Worm (Caenorhabditis elegans) whole organism, L2 larva: ENCODE measurements around the gene sel-7.

Experiments used
- ama-1 ChIP-seq: fragments of 150-350 bp; optimal IDR thresholded peaks from 2 replicates; lab custom pipeline; 2018; ENCODE audit warnings: inconsistent platforms
- nhr-10 ChIP-seq: sonication (generic microtip); optimal IDR thresholded peaks from 2 replicates; lab custom pipeline; 2017; ENCODE audit warnings: missing biosample characterization, missing genetic modification characterization

DNA sequence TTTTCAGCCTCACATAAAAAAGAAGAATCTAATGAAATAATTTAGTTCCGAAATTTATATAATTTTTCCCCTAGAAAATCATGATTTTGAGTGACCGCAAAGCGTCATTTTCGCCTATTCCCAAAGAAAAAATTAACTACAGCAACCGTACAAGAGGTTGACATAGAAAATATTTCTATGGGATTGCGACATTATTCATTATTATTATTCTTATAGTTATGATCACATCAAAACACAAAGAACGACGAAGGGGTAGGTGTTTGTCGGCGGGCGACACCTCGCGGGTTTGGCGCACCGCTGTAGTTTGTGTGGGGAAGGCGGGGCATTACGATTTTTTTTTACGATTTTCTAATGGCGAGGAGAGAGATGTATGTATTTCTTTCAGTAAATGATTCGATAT lies 16.0 kb downstream of the sel-7 start:
- no peak for TF ChIP-seq nhr-10 (tag; lab: Kevin White, UChicago)
- TF ChIP-seq ama-1 (lab: Kevin White, UChicago) = no peak
